Fruit fly (Drosophila melanogaster): ENCODE data around the gene CG4911.

Gene CG4911

DNA sequence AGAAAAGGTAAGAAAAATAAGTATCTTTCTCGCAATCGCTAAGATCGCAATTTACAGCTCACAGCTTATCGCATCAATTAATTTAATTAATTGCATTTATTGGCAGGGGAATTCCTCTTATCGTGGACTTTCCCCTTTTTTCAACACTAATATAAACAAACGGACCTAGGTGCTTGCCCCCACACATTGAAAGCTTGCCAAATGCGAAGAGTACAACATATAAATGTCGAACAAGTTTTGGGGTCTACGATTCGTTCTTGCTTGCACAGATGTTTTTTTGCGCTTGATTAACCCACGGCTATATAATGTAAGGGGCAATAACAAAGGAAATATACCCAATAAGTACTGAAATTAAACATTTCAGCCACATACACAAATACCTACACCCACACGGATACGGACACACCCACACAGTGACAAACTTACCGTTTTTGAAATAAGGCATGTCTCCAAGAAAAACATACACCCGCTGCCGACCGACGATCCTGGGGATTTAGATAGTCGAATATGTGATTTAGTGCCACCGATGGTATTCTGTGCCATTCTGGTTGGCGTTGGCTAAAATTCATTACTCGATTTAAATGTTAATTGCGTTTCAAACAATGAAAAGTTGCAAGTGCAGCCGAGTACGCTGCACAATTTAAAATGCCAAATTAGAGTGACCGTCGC is 335 bp downstream of the CG4911 start (continued):
- TF ChIP-seq Eip74EF (GFP tag; optimal IDR thresholded peaks at IDR 0.05) (no peak), CG17829 (tag; optimal IDR thresholded peaks at IDR 0.05) (no peak), twi (tag; optimal IDR thresholded peaks at IDR 0.05) (no peak), HmgD (GFP tag; optimal IDR thresholded peaks at IDR 0.05) (no peak), Bgb (GFP tag; IDR thresholded peaks at IDR 0.05; ENCODE audit: partially characterized antibody) (no peak), exex (tag; optimal IDR thresholded peaks at IDR 0.05) (peak; percentile 35), Dp (GFP tag; optimal IDR thresholded peaks at IDR 0.05) (no peak), pnt (GFP tag; optimal IDR thresholded peaks at IDR 0.05) (no peak), ind (GFP tag; optimal IDR thresholded peaks at IDR 0.05) (no peak), TFAM (GFP tag; optimal IDR thresholded peaks at IDR 0.05) (no peak), CG6272 (GFP tag; IDR thresholded peaks at IDR 0.05) (no peak), CG13287 (GFP tag; IDR thresholded peaks at IDR 0.05; ENCODE audit: partially characterized antibody) (no peak), Mad (GFP tag; optimal IDR thresholded peaks at IDR 0.05) (no peak), corto (GFP tag; optimal IDR thresholded peaks at IDR 0.05) (no peak), CG4282 (GFP tag; optimal IDR thresholded peaks at IDR 0.05) (no peak), CG7745 (tag; optimal IDR thresholded peaks at IDR 0.05) (no peak), cg (GFP tag; optimal IDR thresholded peaks at IDR 0.05) (peak; percentile 92), sima (GFP tag; optimal IDR thresholded peaks at IDR 0.05) (no peak), slou (GFP tag; optimal IDR thresholded peaks at IDR 0.05) (no peak), nerfin-2 (GFP tag; IDR thresholded peaks at IDR 0.05; ENCODE audit: partially characterized antibody) (no peak), CG6175 (GFP tag; IDR thresholded peaks at IDR 0.05) (no peak), CG3407 (GFP tag; optimal IDR thresholded peaks at IDR 0.05) (no peak), zfh2 (GFP tag; optimal IDR thresholded peaks at IDR 0.05) (no peak), CG2129 (GFP tag; IDR thresholded peaks at IDR 0.05; ENCODE audit: partially characterized antibody) (no peak), Drgx (GFP tag; IDR thresholded peaks at IDR 0.05) (no peak), CG5953 (GFP tag; IDR thresholded peaks at IDR 0.05) (no peak), ttk (GFP tag; IDR thresholded peaks at IDR 0.05) (no peak), CG3995 (GFP tag; optimal IDR thresholded peaks at IDR 0.05) (no peak), Hmr (GFP tag; optimal IDR thresholded peaks at IDR 0.05) (no peak), pum (GFP tag; optimal IDR thresholded peaks at IDR 0.05) (no peak), CG11247 (GFP tag; IDR thresholded peaks at IDR 0.05) (no peak), ems (GFP tag; optimal IDR thresholded peaks at IDR 0.05) (no peak), Doc3 (GFP tag; IDR thresholded peaks at IDR 0.05; ENCODE audit: partially characterized antibody) (no peak), fd102C (GFP tag; optimal IDR thresholded peaks at IDR 0.05) (no peak), Dad (GFP tag; optimal IDR thresholded peaks at IDR 0.05) (no peak), Hey (tag; optimal IDR thresholded peaks at IDR 0.05) (no peak), CG15269 (tag; optimal IDR thresholded peaks at IDR 0.05) (no peak), kni (GFP tag; optimal IDR thresholded peaks at IDR 0.05) (no peak), p53 (GFP tag; optimal IDR thresholded peaks at IDR 0.05) (no peak), CG13424 (tag; optimal IDR thresholded peaks at IDR 0.05) (no peak), B-H1 (GFP tag; IDR thresholded peaks at IDR 0.05) (no peak), crc (GFP tag; optimal IDR thresholded peaks at IDR 0.05) (no peak), Nf-YC (tag; optimal IDR thresholded peaks at IDR 0.05) (no peak), bcd (GFP tag; optimal IDR thresholded peaks at IDR 0.05) (no peak), salm (tag; optimal IDR thresholded peaks at IDR 0.05) (no peak), fu2 (GFP tag; optimal IDR thresholded peaks at IDR 0.05) (no peak), CG12659 (GFP tag; optimal IDR thresholded peaks at IDR 0.05) (no peak), CG15696 (tag; optimal IDR thresholded peaks at IDR 0.05) (no peak), Dll (GFP tag; IDR thresholded peaks at IDR 0.05; ENCODE audit: partially characterized antibody) (0 out of 4 replicates have a peak, but pooled peaks have one; percentile 17), CG6854 (GFP tag; optimal IDR thresholded peaks at IDR 0.05) (no peak)
